Fruit fly (Drosophila melanogaster) whole organism, embryonic: Measurements from ENCODE around the gene Mgstl.
A peak's percentile ranks its signal among the peaks of the same experiment; 100 is the strongest.

Experiments used
- Adf1 ChIP-seq: fragments of 200-800 bp; sonication (Bioruptor generic); IDR thresholded peaks from 2 replicates; pipeline ENCODE4 v1.3.6; 2022; ENCODE audit warnings: missing biosample characterization, missing genetic modification characterization
- CG1024 ChIP-seq: fragments of 200-800 bp; sonication (Bioruptor generic); IDR thresholded peaks from 2 replicates; pipeline ENCODE4 v1.3.6; 2022; ENCODE audit warnings: missing biosample characterization, missing genetic modification characterization
- CG10959 ChIP-seq: fragments of 200-800 bp; sonication (Bioruptor generic); IDR thresholded peaks from 2 replicates; pipeline ENCODE4 v1.3.6; 2022; ENCODE audit warnings: missing biosample characterization, missing genetic modification characterization
- CG11398 ChIP-seq: fragments of 200-800 bp; sonication (Bioruptor generic); optimal IDR thresholded peaks from 2 replicates; lab custom pipeline; 2016; ENCODE audit warnings: missing biosample characterization, missing genetic modification characterization
- CG11504 ChIP-seq: fragments of 200-800 bp; sonication (Bioruptor generic); optimal IDR thresholded peaks from 3 replicates; lab custom pipeline; 2019; ENCODE audit warnings: missing biosample characterization, mild to moderate bottlenecking, missing genetic modification characterization, moderate library complexity
- CG11560 ChIP-seq: fragments of 200-800 bp; sonication (Bioruptor generic); IDR thresholded peaks from 3 replicates; pipeline ENCODE4 v1.3.6; 2022; ENCODE audit warnings: missing biosample characterization, missing genetic modification characterization
- CG12659 ChIP-seq: fragments of 200-800 bp; sonication (Bioruptor generic); optimal IDR thresholded peaks from 3 replicates; lab custom pipeline; 2017; ENCODE audit warnings: mild to moderate bottlenecking, missing biosample characterization, missing genetic modification reagents, missing genetic modification characterization
- CG13424 ChIP-seq: fragments of 200-800 bp; sonication (Bioruptor generic); optimal IDR thresholded peaks from 2 replicates; lab custom pipeline; 2019; ENCODE audit warnings: missing biosample characterization, mild to moderate bottlenecking, missing genetic modification characterization, moderate library complexity
- CG14014 ChIP-seq: fragments of 200-800 bp; sonication (Bioruptor generic); IDR thresholded peaks from 2 replicates; pipeline ENCODE4 v1.3.6; 2022; ENCODE audit warnings: missing biosample characterization, missing genetic modification characterization
- CG14710 ChIP-seq: fragments of 200-800 bp; sonication (Bioruptor generic); optimal IDR thresholded peaks from 3 replicates; lab custom pipeline; 2019; ENCODE audit warnings: missing biosample characterization, mild to moderate bottlenecking, missing genetic modification characterization, moderate library complexity
- CG16779 ChIP-seq: fragments of 200-800 bp; sonication (Bioruptor generic); IDR thresholded peaks from 2 replicates; pipeline ENCODE4 v1.3.6; 2022; ENCODE audit warnings: missing biosample characterization, missing genetic modification characterization
- CG2678 ChIP-seq: fragments of 200-800 bp; sonication (Bioruptor generic); optimal IDR thresholded peaks from 3 replicates; lab custom pipeline; 2019; ENCODE audit warnings: missing biosample characterization, mild to moderate bottlenecking, missing genetic modification characterization, moderate library complexity
- CG33213 ChIP-seq: fragments of 200-800 bp; sonication (Bioruptor generic); optimal IDR thresholded peaks from 3 replicates; lab custom pipeline; 2016; ENCODE audit warnings: missing biosample characterization, missing genetic modification characterization
- CG33557 ChIP-seq: fragments of 200-800 bp; sonication (Bioruptor generic); optimal IDR thresholded peaks from 2 replicates; lab custom pipeline; 2019; ENCODE audit warnings: missing biosample characterization, mild to moderate bottlenecking, missing genetic modification characterization, moderate library complexity
- CG34422 ChIP-seq: fragments of 200-800 bp; sonication (Bioruptor generic); IDR thresholded peaks from 3 replicates; pipeline ENCODE4 v1.3.6; 2022; ENCODE audit warnings: missing biosample characterization, missing genetic modification characterization
- CG4404 ChIP-seq: fragments of 200-800 bp; sonication (Bioruptor generic); IDR thresholded peaks from 2 replicates; pipeline ENCODE4 v1.3.6; 2022; ENCODE audit warnings: missing biosample characterization, missing genetic modification characterization
- CG4707 ChIP-seq: fragments of 200-800 bp; sonication (Bioruptor generic); optimal IDR thresholded peaks from 2 replicates; lab custom pipeline; 2018; ENCODE audit warnings: missing biosample characterization, mild to moderate bottlenecking, missing genetic modification characterization, moderate library complexity
- CG4854 ChIP-seq: fragments of 200-800 bp; sonication (Bioruptor generic); optimal IDR thresholded peaks from 2 replicates; lab custom pipeline; 2016; ENCODE audit warnings: missing biosample characterization, missing genetic modification characterization, inconsistent platforms
- CG7372 ChIP-seq: fragments of 200-800 bp; sonication (Bioruptor generic); IDR thresholded peaks from 2 replicates; pipeline ENCODE4 v1.3.6; 2022; ENCODE audit warnings: missing biosample characterization, missing genetic modification characterization
- CG8388 ChIP-seq: fragments of 200-800 bp; sonication (Bioruptor generic); optimal IDR thresholded peaks from 2 replicates; lab custom pipeline; 2019; ENCODE audit warnings: missing biosample characterization, mild to moderate bottlenecking, missing genetic modification characterization, moderate library complexity
- Camta ChIP-seq: fragments of 200-800 bp; sonication (Bioruptor generic); optimal IDR thresholded peaks from 2 replicates; lab custom pipeline; 2016; ENCODE audit warnings: missing biosample characterization, missing genetic modification characterization
- D ChIP-seq, 2 experiments: fragments of 200-800 bp in 1 of 2; fragments of >200 bp in 1 of 2; sonication (Bioruptor generic) in 1 of 2; optimal IDR thresholded peaks; 2 replicates in 1 of 2; 3 replicates in 1 of 2; lab custom pipeline; 2017; ENCODE audit warnings: mild to moderate bottlenecking in 1 of 2, missing biosample characterization in 1 of 2, missing genetic modification characterization in 1 of 2, missing genetic modification reagents in 1 of 2
- Dad ChIP-seq: fragments of 200-800 bp; sonication (Bioruptor generic); optimal IDR thresholded peaks from 3 replicates; lab custom pipeline; 2016; ENCODE audit warnings: missing biosample characterization, missing genetic modification characterization
- Dp ChIP-seq: fragments of 200-800 bp; sonication (Bioruptor generic); optimal IDR thresholded peaks from 2 replicates; lab custom pipeline; 2018; ENCODE audit warnings: missing biosample characterization, mild to moderate bottlenecking, missing genetic modification characterization, moderate library complexity
- Ets97D ChIP-seq: fragments of 200-800 bp; sonication (Bioruptor generic); optimal IDR thresholded peaks from 3 replicates; lab custom pipeline; 2016; ENCODE audit warnings: missing biosample characterization, missing genetic modification characterization
- Mad ChIP-seq: fragments of 200-800 bp; sonication (Bioruptor generic); optimal IDR thresholded peaks from 2 replicates; lab custom pipeline; 2016; ENCODE audit warnings: missing biosample characterization, missing genetic modification characterization
- Med ChIP-seq: fragments of 200-800 bp; sonication (Bioruptor generic); peaks from one replicate; lab custom pipeline; 2016; ENCODE audit warnings: missing biosample characterization, missing genetic modification characterization, mild to moderate bottlenecking, inconsistent platforms, moderate library complexity
- Meics ChIP-seq: fragments of 200-800 bp; sonication (Bioruptor generic); optimal IDR thresholded peaks from 2 replicates; lab custom pipeline; 2017; ENCODE audit warnings: missing biosample characterization, mild to moderate bottlenecking, missing genetic modification characterization
- Ptx1 ChIP-seq: fragments of 200-800 bp; sonication (Bioruptor generic); IDR thresholded peaks from 2 replicates; pipeline ENCODE4 v1.3.6; 2022; ENCODE audit warnings: missing biosample characterization, missing genetic modification characterization
- Sin3A ChIP-seq: fragments of >200 bp; optimal IDR thresholded peaks from 2 replicates; lab custom pipeline; 2018
- Six4 ChIP-seq: fragments of 200-800 bp; sonication (Bioruptor generic); optimal IDR thresholded peaks from 2 replicates; lab custom pipeline; 2016; ENCODE audit warnings: missing biosample characterization, missing genetic modification characterization
- ase ChIP-seq: fragments of 200-800 bp; sonication (Bioruptor generic); IDR thresholded peaks from 3 replicates; pipeline ENCODE4 v1.3.6; 2022; ENCODE audit warnings: missing biosample characterization, missing genetic modification characterization
- ash1 ChIP-seq: fragments of 200-800 bp; sonication (Bioruptor generic); optimal IDR thresholded peaks from 2 replicates; lab custom pipeline; 2018; ENCODE audit warnings: missing biosample characterization, mild to moderate bottlenecking, missing genetic modification characterization
- bcd ChIP-seq: fragments of 200-800 bp; sonication (Bioruptor generic); optimal IDR thresholded peaks from 2 replicates; lab custom pipeline; 2017; ENCODE audit warnings: missing biosample characterization, mild to moderate bottlenecking, missing genetic modification characterization
- dpn ChIP-seq, 2 experiments: fragments of 200-800 bp; sonication (Bioruptor generic); optimal IDR thresholded peaks; 3 replicates each; lab custom pipeline; 2016; ENCODE audit warnings: missing biosample characterization in 2 of 2, missing genetic modification characterization in 2 of 2
- emc ChIP-seq: fragments of 200-800 bp; sonication (Bioruptor generic); optimal IDR thresholded peaks from 2 replicates; lab custom pipeline; 2016; ENCODE audit warnings: missing biosample characterization, missing genetic modification characterization
- gsb ChIP-seq: fragments of 200-800 bp; sonication (Bioruptor generic); IDR thresholded peaks from 2 replicates; pipeline ENCODE4 v1.3.6; 2022; ENCODE audit warnings: missing biosample characterization, missing genetic modification characterization
- gt ChIP-seq: fragments of 200-800 bp; sonication (Bioruptor generic); IDR thresholded peaks from 2 replicates; pipeline ENCODE4 v1.3.6; 2022; ENCODE audit warnings: missing biosample characterization, missing genetic modification characterization
- hkb ChIP-seq, 2 experiments: fragments of 200-800 bp in 1 of 2; fragments of >200 bp in 1 of 2; sonication (Bioruptor generic) in 1 of 2; IDR thresholded peaks in 1 of 2; optimal IDR thresholded peaks in 1 of 2; 2 replicates each; pipeline versions ENCODE4 v1.3.6 to Lab custom; 2017 to 2022; ENCODE audit warnings: missing biosample characterization in 1 of 2, missing genetic modification characterization in 1 of 2
- kah ChIP-seq: fragments of 200-800 bp; sonication (Bioruptor generic); optimal IDR thresholded peaks from 2 replicates; lab custom pipeline; 2018; ENCODE audit warnings: missing biosample characterization, mild to moderate bottlenecking, missing genetic modification characterization
- kni ChIP-seq: fragments of 200-800 bp; sonication (Bioruptor generic); optimal IDR thresholded peaks from 3 replicates; lab custom pipeline; 2017; ENCODE audit warnings: mild to moderate bottlenecking, missing biosample characterization, missing genetic modification reagents, missing genetic modification characterization
- lola ChIP-seq, 3 experiments: fragments of >200 bp in 2 of 3; fragments of 200-800 bp in 1 of 3; sonication (Bioruptor generic) in 1 of 3; optimal IDR thresholded peaks; 2 replicates each; lab custom pipeline; 2017 to 2019; ENCODE audit warnings: missing biosample characterization in 3 of 3, missing genetic modification characterization in 3 of 3, mild to moderate bottlenecking in 1 of 3, moderate library complexity in 1 of 3
- luna ChIP-seq: fragments of 200-800 bp; sonication (Bioruptor generic); optimal IDR thresholded peaks from 2 replicates; lab custom pipeline; 2016; ENCODE audit warnings: missing biosample characterization, missing genetic modification characterization
- org-1 ChIP-seq: fragments of 200-800 bp; sonication (Bioruptor generic); optimal IDR thresholded peaks from 2 replicates; lab custom pipeline; 2017; ENCODE audit warnings: missing biosample characterization, missing genetic modification characterization
- row ChIP-seq: fragments of 200-800 bp; sonication (Bioruptor generic); IDR thresholded peaks from 3 replicates; pipeline ENCODE4 v1.3.6; 2022; ENCODE audit warnings: missing biosample characterization, missing genetic modification characterization
- run ChIP-seq: fragments of 200-800 bp; sonication (Bioruptor generic); optimal IDR thresholded peaks from 3 replicates; lab custom pipeline; 2018; ENCODE audit warnings: missing biosample characterization, mild to moderate bottlenecking, missing genetic modification characterization
- stc ChIP-seq: fragments of 200-800 bp; sonication (Bioruptor generic); IDR thresholded peaks from 2 replicates; pipeline ENCODE4 v1.3.6; 2022; ENCODE audit warnings: missing biosample characterization, missing genetic modification characterization
- sug ChIP-seq: fragments of 200-800 bp; optimal IDR thresholded peaks from 2 replicates; lab custom pipeline; 2019; ENCODE audit warnings: missing biosample characterization, mild to moderate bottlenecking, missing genetic modification characterization, moderate library complexity
- toy ChIP-seq: fragments of 200-800 bp; sonication (Bioruptor generic); IDR thresholded peaks from 2 replicates; pipeline ENCODE4 v1.3.6; 2022; ENCODE audit warnings: missing biosample characterization, missing genetic modification characterization

Gene Mgstl

DNA sequence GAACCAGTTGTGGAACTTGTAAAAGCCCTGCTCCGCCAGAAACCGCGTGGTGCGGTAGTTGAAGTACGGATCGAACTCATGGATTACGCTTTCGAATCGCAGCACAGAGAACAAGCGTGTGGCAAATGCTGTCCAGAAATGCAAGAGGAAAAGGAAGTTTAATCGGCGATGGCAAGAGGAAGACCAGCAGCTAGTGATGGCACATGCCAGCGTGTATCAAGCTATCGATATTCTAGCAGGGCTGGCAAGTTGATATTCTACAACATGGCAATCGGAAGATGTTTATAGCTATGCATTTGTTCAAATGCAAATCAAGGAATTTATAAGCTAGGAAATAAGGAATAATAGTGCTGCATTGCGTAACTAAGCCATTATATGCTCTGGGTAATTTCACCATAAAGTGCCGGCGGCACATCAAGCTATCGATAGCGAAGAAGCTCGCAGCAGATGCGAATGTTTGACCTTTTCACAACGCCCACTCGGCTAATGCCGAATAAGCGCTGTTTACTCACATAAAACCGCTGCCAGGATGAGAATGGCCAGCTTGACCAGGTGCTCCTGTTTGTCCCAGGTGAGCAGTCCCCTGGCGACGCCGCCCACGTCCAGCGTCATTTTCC, 11.3 kb downstream of the Mgstl start (continued):
- TF ChIP-seq Ptx1 (peak; percentile 63), Camta (GFP tag; lab: Kevin White, UChicago) (peak; percentile 47), CG12659 (GFP tag; lab: Kevin White, UChicago) (peak; percentile 85), CG11560 (0 out of 3 replicates have a peak, but pooled peaks have one; percentile 35), toy (GFP tag; lab: Robert Waterston, UW) (peak; percentile 47; the same call in 1 of the 2 replicates), CG14014 (GFP tag; lab: Robert Waterston, UW) (peak; percentile 77), CG33213 (GFP tag; lab: Kevin White, UChicago) (peak; percentile 71), stc (peak; percentile 55; the same call in 1 of the 2 replicates), CG4404 (GFP tag; lab: Robert Waterston, UW) (0 out of 2 replicates have a peak, but pooled peaks have one; percentile 17), bcd (GFP tag; lab: Kevin White, UChicago) (peak; percentile 81), luna (GFP tag; lab: Kevin White, UChicago) (peak; percentile 48), CG4854 (GFP tag; lab: Kevin White, UChicago) (peak; percentile 56), Dp (GFP tag; lab: Kevin White, UChicago) (peak; percentile 26), lola (GFP tag; optimal IDR thresholded peaks at IDR 0.05; lab: Kevin White, UChicago) (peak in 1 of 3 experiments; percentile 33), Six4 (GFP tag; lab: Kevin White, UChicago) (peak; percentile 63), Sin3A (peak; percentile 75), Dad (GFP tag; lab: Kevin White, UChicago) (peak; percentile 75), CG10959 (GFP tag; lab: Robert Waterston, UW) (peak; percentile 65), CG11504 (tag; lab: Kevin White, UChicago) (peak; percentile 59), CG14710 (tag; lab: Kevin White, UChicago) (peak; percentile 44), Ets97D (GFP tag; lab: Kevin White, UChicago) (peak; percentile 98), CG2678 (tag; lab: Kevin White, UChicago) (peak; percentile 60), CG4707 (GFP tag; lab: Kevin White, UChicago) (peak; percentile 82), CG8388 (GFP tag; lab: Kevin White, UChicago) (peak; percentile 48), ase (GFP tag; lab: Robert Waterston, UW) (0 out of 3 replicates have a peak, but pooled peaks have one; percentile 51), gt (GFP tag; lab: Robert Waterston, UW) (no peak), CG34422 (GFP tag; lab: Robert Waterston, UW) (peak; percentile 78), run (peak; percentile 52), Adf1 (GFP tag; lab: Robert Waterston, UW) (peak; percentile 44), kah (GFP tag; lab: Kevin White, UChicago) (peak; percentile 77), kni (peak; percentile 67), gsb (GFP tag; lab: Robert Waterston, UW) (peak; percentile 44; the same call in 1 of the 2 replicates), Meics (GFP tag; lab: Kevin White, UChicago) (peak; percentile 86), hkb (optimal IDR thresholded peaks at IDR 0.05; lab: Kevin White, UChicago) (no peak), hkb (GFP tag; IDR thresholded peaks at IDR 0.05; lab: Robert Waterston, UW) (peak; percentile 70), D (optimal IDR thresholded peaks at IDR 0.05; lab: Kevin White, UChicago) (no peak), D (GFP tag; optimal IDR thresholded peaks at IDR 0.05; lab: Kevin White, UChicago) (peak; percentile 59), CG1024 (peak; percentile 73), CG13424 (tag; lab: Kevin White, UChicago) (peak; percentile 35), dpn (GFP tag; optimal IDR thresholded peaks at IDR 0.05; lab: Kevin White, UChicago) (peak; percentile 55 to 78), CG33557 (GFP tag; lab: Kevin White, UChicago) (peak; percentile 62), Mad (GFP tag; lab: Kevin White, UChicago) (peak; percentile 79), CG7372 (GFP tag; lab: Robert Waterston, UW) (peak; percentile 52; the same call in 1 of the 2 replicates), ash1 (GFP tag; lab: Kevin White, UChicago) (peak; percentile 87), emc (GFP tag; lab: Kevin White, UChicago) (peak; percentile 61), row (GFP tag; lab: Robert Waterston, UW) (peak; percentile 67), CG11398 (GFP tag; lab: Kevin White, UChicago) (peak; percentile 64), Med (GFP tag; lab: Kevin White, UChicago) (peak; percentile 97), sug (tag; lab: Kevin White, UChicago) (peak; percentile 61), org-1 (GFP tag; lab: Kevin White, UChicago) (peak; percentile 72), CG16779 (0 out of 2 replicates have a peak, but pooled peaks have one; percentile 47)
